Worm (Caenorhabditis elegans): ENCODE data around the gene T15B7.15.

The T15B7.15 gene

ce11 chrV:6796264-6796663 is 42.2 kb downstream of the T15B7.15 start:
- TF ChIP-seq C34F6.9 (tag; optimal IDR thresholded peaks at IDR 0.05) (peak; percentile 7), crh-2 (tag; optimal IDR thresholded peaks at IDR 0.05) (peak; percentile 83), ceh-16 (tag; optimal IDR thresholded peaks at IDR 0.05) (no peak)

DNA sequence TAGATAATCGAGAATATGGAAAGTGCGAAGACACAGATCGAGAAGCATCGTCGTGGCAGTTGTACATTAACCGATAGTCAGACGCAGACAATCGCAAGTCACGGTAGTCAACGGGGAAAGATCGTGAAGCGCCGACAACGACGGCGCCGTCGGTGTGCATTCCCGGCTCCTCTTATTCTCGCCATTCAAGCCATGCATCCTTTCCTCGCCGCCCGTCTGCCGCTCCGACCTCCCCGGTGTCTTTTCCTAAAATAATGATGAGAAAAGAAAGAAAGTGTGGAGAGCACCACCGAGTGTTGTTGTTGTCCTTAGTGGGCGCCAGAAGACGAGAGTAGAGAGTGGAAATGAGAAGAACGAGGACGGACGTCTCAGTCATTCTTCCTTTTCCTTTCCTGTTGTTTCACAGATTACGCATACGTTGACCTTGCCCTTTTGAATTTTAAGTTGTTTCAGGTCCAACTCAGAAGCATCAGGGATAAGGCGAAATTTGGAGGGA is 44.7 kb downstream of the T15B7.15 start, which contains the start of gene ZC404.1:
Gene ZC404.1, plus strand, starts transcription at position 446 of the 496 bp plus-strand sequence.
- TF ChIP-seq unc-55 (GFP tag; optimal IDR thresholded peaks at IDR 0.05) = peak; percentile 38
- peak; percentile 27 for TF ChIP-seq ceh-16 (tag; optimal IDR thresholded peaks at IDR 0.05)
- TF ChIP-seq F13H6.1 (tag; optimal IDR thresholded peaks at IDR 0.05) = peak; percentile 34
- TF ChIP-seq snpc-4 (tag; optimal IDR thresholded peaks at IDR 0.05) = peak; percentile 62
- TF ChIP-seq skn-1 (tag; optimal IDR thresholded peaks at IDR 0.05) = no peak
- TF ChIP-seq R02D3.7 (tag; optimal IDR thresholded peaks at IDR 0.05) = no peak
- peak; percentile 6 for TF ChIP-seq nhr-129 (tag; optimal IDR thresholded peaks at IDR 0.05)

DNA sequence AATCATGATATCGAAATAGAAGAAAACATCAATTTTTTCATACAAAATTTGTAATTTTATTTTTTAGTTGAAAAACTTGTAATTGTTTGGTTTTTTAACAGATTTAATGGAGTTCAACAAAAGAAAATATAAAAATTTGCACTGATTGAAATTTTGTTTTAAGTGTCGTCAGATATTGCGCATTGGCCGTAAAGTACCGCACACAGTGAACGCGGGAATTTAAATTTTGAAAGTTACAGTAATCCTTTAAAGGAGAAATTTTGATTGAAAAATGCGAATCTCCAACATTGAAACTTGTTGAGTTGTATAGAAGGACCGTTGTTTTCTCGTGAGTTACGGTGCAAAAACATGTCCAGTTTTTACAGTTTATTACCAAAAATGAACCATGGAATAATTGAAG is 45.5 kb downstream of the T15B7.15 start:
- TF ChIP-seq unc-62 (GFP tag; optimal IDR thresholded peaks at IDR 0.05) = no peak
- peak in 1 of 2 experiments; percentile 27 for TF ChIP-seq lsy-2 (tag; optimal IDR thresholded peaks at IDR 0.05)

- no peak for TF ChIP-seq snpc-4 (tag; optimal IDR thresholded peaks at IDR 0.05)
- TF ChIP-seq aly-2 (tag; optimal IDR thresholded peaks at IDR 0.05) = no peak
- TF ChIP-seq unc-55 (GFP tag; optimal IDR thresholded peaks at IDR 0.05) = no peak
- no peak for TF ChIP-seq nhr-23 (tag; optimal IDR thresholded peaks at IDR 0.05)
- TF ChIP-seq peb-1 (tag; optimal IDR thresholded peaks at IDR 0.05) = no peak
- no peak for TF ChIP-seq nhr-12 (tag; optimal IDR thresholded peaks at IDR 0.05)
Measured at ce11 chrV:6792565-6792964, 45.9 kb downstream of the T15B7.15 start, which contains the start of gene gck-2. Gene gck-2 (minus strand): TSS chrV:6792665.

DNA sequence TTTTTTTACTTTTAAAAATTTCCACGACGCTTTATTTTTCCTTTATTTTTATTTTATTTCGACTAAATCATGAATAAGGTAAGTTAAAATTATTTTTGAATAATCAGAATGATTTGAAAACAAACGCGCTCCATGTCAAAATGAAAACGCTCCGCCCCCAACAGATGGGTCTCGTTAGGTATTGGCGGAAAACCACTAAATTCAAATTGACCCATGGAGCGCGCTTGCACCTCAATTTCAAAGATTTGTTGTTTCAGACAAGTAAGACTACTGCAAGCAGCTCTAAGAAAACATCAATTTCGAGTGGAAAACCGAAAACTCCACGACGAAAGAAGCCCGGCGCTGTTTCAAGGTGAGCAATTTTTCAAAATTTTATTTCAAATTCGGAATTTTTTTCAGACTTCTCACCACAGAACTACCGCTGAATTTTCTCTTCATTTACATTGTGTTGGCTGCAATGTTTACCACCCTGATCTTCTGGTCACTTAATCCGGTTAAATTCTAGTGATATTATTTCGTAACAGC is 50.5 kb downstream of the T15B7.15 start, which contains the start of gene ZC404.2:
Gene ZC404.2, plus strand, starts transcription at position 47 of the 525 bp plus-strand sequence.
- TF ChIP-seq nhr-10 (tag; optimal IDR thresholded peaks at IDR 0.05) (no peak), crh-2 (tag; optimal IDR thresholded peaks at IDR 0.05) (no peak)

Data from whole organism, L2 larva.